Worm (Caenorhabditis elegans) whole organism, L1 larva: Measurements from ENCODE around the gene C39B10.5.
A peak's percentile ranks its signal among the peaks of the same experiment; 100 is the strongest.

ENCODE experiments used
- F16B12.6 ChIP-seq: fragments of 150-350 bp; optimal IDR thresholded peaks from 2 replicates; lab custom pipeline; 2014; ENCODE audit warnings: missing biosample characterization, missing genetic modification characterization
- Y116A8C.19 ChIP-seq: sonication (generic microtip); optimal IDR thresholded peaks from 2 replicates; lab custom pipeline; 2016; ENCODE audit warnings: missing compliant biosample characterization, missing genetic modification characterization, borderline replicate concordance
- ceh-8 ChIP-seq: fragments of 200-800 bp; sonication (Bioruptor generic); optimal IDR thresholded peaks from 2 replicates; lab custom pipeline; 2018; ENCODE audit warnings: mild to moderate bottlenecking, missing genetic modification characterization, moderate library complexity, missing compliant biosample characterization
- ceh-82 ChIP-seq, 3 experiments: fragments of 150-350 bp in 1 of 3; sonication (generic microtip) in 2 of 3; optimal IDR thresholded peaks; 2 replicates each; lab custom pipeline; 2014 to 2017; ENCODE audit warnings: missing biosample characterization in 3 of 3, missing genetic modification characterization in 3 of 3
- egl-13 ChIP-seq: sonication (generic microtip); optimal IDR thresholded peaks from 2 replicates; lab custom pipeline; 2016; ENCODE audit warnings: missing genotype, missing genetic modification reagents, missing genetic modification characterization, missing compliant biosample characterization
- egl-27 ChIP-seq, 2 experiments: fragments of 150-350 bp in 1 of 2; sonication (generic microtip); optimal IDR thresholded peaks; 3 replicates each; lab custom pipeline; 2017 to 2018; ENCODE audit warnings: missing biosample characterization in 2 of 2, missing genetic modification characterization in 2 of 2, missing genetic modification reagents in 2 of 2
- elt-2 ChIP-seq: sonication (generic microtip); optimal IDR thresholded peaks from 2 replicates; lab custom pipeline; 2016; ENCODE audit warnings: missing genetic modification characterization, mild to moderate bottlenecking, inconsistent platforms, missing compliant biosample characterization, missing genetic modification reagents
- elt-3 ChIP-seq, 6 experiments: fragments of 150-350 bp in 1 of 6; sonication (generic microtip); optimal IDR thresholded peaks; 2 replicates each; lab custom pipeline; 2017 to 2018; ENCODE audit warnings: missing biosample characterization in 6 of 6, missing genetic modification characterization in 6 of 6, inconsistent platforms in 1 of 6
- fkh-4 ChIP-seq: sonication (generic microtip); optimal IDR thresholded peaks from 2 replicates; lab custom pipeline; 2016; ENCODE audit warnings: missing compliant biosample characterization, missing genetic modification characterization, borderline replicate concordance
- fkh-8 ChIP-seq: sonication (generic microtip); optimal IDR thresholded peaks from 2 replicates; lab custom pipeline; 2016; ENCODE audit warnings: mild to moderate bottlenecking, missing genetic modification characterization, missing compliant biosample characterization
- irx-1 ChIP-seq: sonication (generic microtip); optimal IDR thresholded peaks from 2 replicates; lab custom pipeline; 2016; ENCODE audit warnings: missing genetic modification characterization, missing compliant biosample characterization
- isw-1 ChIP-seq: fragments of 200-800 bp; sonication (Bioruptor generic); IDR thresholded peaks from 2 replicates; pipeline ENCODE4 v1.3.6; 2022; ENCODE audit warnings: missing genetic modification characterization, missing compliant biosample characterization
- jun-1 ChIP-seq: fragments of 150-350 bp; optimal IDR thresholded peaks from 2 replicates; lab custom pipeline; 2014; ENCODE audit warnings: missing biosample characterization, missing genetic modification reagents, missing genetic modification characterization
- lin-39 ChIP-seq: fragments of 150-350 bp; optimal IDR thresholded peaks from 2 replicates; lab custom pipeline; 2014; ENCODE audit warnings: missing biosample characterization, missing genetic modification reagents, missing genetic modification characterization
- lsy-2 ChIP-seq, 2 experiments: fragments of 150-350 bp; optimal IDR thresholded peaks; 2 replicates each; lab custom pipeline; 2014; ENCODE audit warnings: missing biosample characterization in 2 of 2, missing genetic modification characterization in 2 of 2
- mep-1 ChIP-seq: fragments of 150-350 bp; optimal IDR thresholded peaks from 2 replicates; lab custom pipeline; 2014; ENCODE audit warnings: missing biosample characterization, missing genetic modification characterization
- nhr-11 ChIP-seq: fragments of 150-350 bp; optimal IDR thresholded peaks from 2 replicates; lab custom pipeline; 2014; ENCODE audit warnings: missing biosample characterization, missing genetic modification characterization
- nhr-12 ChIP-seq: sonication (generic microtip); optimal IDR thresholded peaks from 2 replicates; lab custom pipeline; 2017; ENCODE audit warnings: missing biosample characterization, missing genetic modification characterization
- nhr-20 ChIP-seq: sonication (generic microtip); optimal IDR thresholded peaks from 2 replicates; lab custom pipeline; 2016; ENCODE audit warnings: mild to moderate bottlenecking, missing genetic modification characterization, missing compliant biosample characterization
- nhr-47 ChIP-seq: sonication (generic microtip); optimal IDR thresholded peaks from 2 replicates; lab custom pipeline; 2016; ENCODE audit warnings: mild to moderate bottlenecking, missing genetic modification characterization, moderate library complexity, missing compliant biosample characterization
- nhr-77 ChIP-seq: fragments of 150-350 bp; optimal IDR thresholded peaks from 2 replicates; lab custom pipeline; 2014; ENCODE audit warnings: missing biosample characterization, missing genetic modification characterization
- nhr-84 ChIP-seq: sonication (generic microtip); optimal IDR thresholded peaks from 2 replicates; lab custom pipeline; 2017; ENCODE audit warnings: missing biosample characterization, missing genetic modification characterization
- nhr-85 ChIP-seq: sonication (generic microtip); peaks from one replicate; lab custom pipeline; 2016; ENCODE audit warnings: missing genetic modification characterization, inconsistent platforms, missing compliant biosample characterization
- nhr-90 ChIP-seq: sonication (generic microtip); optimal IDR thresholded peaks from 2 replicates; lab custom pipeline; 2016; ENCODE audit warnings: mild to moderate bottlenecking, missing genetic modification characterization, missing compliant biosample characterization; ENCODE audit not compliant: poor library complexity
- pag-3 ChIP-seq: sonication (generic microtip); optimal IDR thresholded peaks from 2 replicates; lab custom pipeline; 2017; ENCODE audit warnings: missing genetic modification characterization, mild to moderate bottlenecking, missing compliant biosample characterization, antibody characterized with exemption, borderline replicate concordance; ENCODE audit not compliant: insufficient read depth
- pqm-1 ChIP-seq: sonication (generic microtip); optimal IDR thresholded peaks from 3 replicates; lab custom pipeline; 2017; ENCODE audit warnings: missing biosample characterization, missing genetic modification characterization
- snu-23 ChIP-seq: sonication (generic microtip); optimal IDR thresholded peaks from 2 replicates; lab custom pipeline; 2016; ENCODE audit warnings: missing genetic modification characterization, missing compliant biosample characterization
- sox-4 ChIP-seq: sonication (generic microtip); optimal IDR thresholded peaks from 2 replicates; lab custom pipeline; 2016; ENCODE audit warnings: missing genetic modification characterization, missing compliant biosample characterization
- sptf-1 ChIP-seq: fragments of 150-350 bp; optimal IDR thresholded peaks from 2 replicates; lab custom pipeline; 2014; ENCODE audit warnings: missing biosample characterization, missing genetic modification characterization
- swsn-7 ChIP-seq: sonication (generic microtip); optimal IDR thresholded peaks from 2 replicates; lab custom pipeline; 2016; ENCODE audit warnings: missing genetic modification characterization, missing compliant biosample characterization
- tlp-1 ChIP-seq: fragments of 150-350 bp; optimal IDR thresholded peaks from 2 replicates; lab custom pipeline; 2014; ENCODE audit warnings: missing biosample characterization, missing genetic modification characterization
- unc-30 ChIP-seq: sonication (generic microtip); optimal IDR thresholded peaks from 2 replicates; lab custom pipeline; 2017; ENCODE audit warnings: missing biosample characterization, missing genetic modification characterization
- unc-86 ChIP-seq: sonication (generic microtip); optimal IDR thresholded peaks from 2 replicates; lab custom pipeline; 2016; ENCODE audit warnings: missing genetic modification characterization, missing compliant biosample characterization
- zip-4 ChIP-seq: fragments of 200-800 bp; sonication (Bioruptor generic); optimal IDR thresholded peaks from 2 replicates; lab custom pipeline; 2018; ENCODE audit warnings: mild to moderate bottlenecking, missing genetic modification characterization, moderate library complexity, missing compliant biosample characterization
- ztf-11 ChIP-seq, 2 experiments: sonication (generic microtip); optimal IDR thresholded peaks; 2 replicates each; lab custom pipeline; 2016 to 2017; ENCODE audit warnings: missing genetic modification characterization in 2 of 2, missing biosample characterization in 1 of 2, missing compliant biosample characterization in 1 of 2
- ztf-4 ChIP-seq: fragments of 150-350 bp; optimal IDR thresholded peaks from 2 replicates; lab custom pipeline; 2014; ENCODE audit warnings: missing biosample characterization, missing genetic modification characterization

C39B10.5 gene

ce11 chrX:10440781-10441180, 6.4 kb upstream of the C39B10.5 start:
- TF ChIP-seq pag-3 (tag; lab: Kevin White, UChicago) (no peak), elt-2 (tag; lab: Kevin White, UChicago) (peak; percentile 46)

DNA sequence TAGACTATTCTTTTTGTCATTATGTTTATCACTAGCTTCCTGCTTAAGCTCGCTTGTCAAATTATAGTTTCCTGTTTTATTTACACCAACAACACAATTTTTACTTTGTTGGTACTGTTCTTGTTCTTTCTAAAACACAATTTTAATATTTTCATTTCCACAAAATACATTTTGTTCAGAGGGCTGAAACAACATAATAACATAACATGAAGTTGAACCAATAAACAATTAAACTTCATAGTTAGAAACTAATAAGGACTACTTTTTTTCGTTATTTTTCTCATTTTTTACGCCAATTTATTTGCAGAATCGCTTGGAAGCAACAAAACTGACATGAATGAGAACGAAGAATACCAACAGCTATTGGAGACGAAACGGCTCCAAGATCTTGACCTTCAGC, 3.3 kb upstream of the C39B10.5 start, which contains the start of gene C39B10.3:
Gene C39B10.3, plus strand, starts transcription at position 301 of the 400 bp plus-strand sequence.
- TF ChIP-seq snu-23 (GFP tag; lab: Kevin White, UChicago) = no peak
- TF ChIP-seq tlp-1 (tag; lab: Kevin White, UChicago) = no peak
- TF ChIP-seq isw-1 = no peak
- no peak for TF ChIP-seq egl-27 (tag; optimal IDR thresholded peaks at IDR 0.05; lab: Kevin White, UChicago)
- TF ChIP-seq nhr-12 = no peak
- no peak for TF ChIP-seq unc-86 (tag; lab: Kevin White, UChicago)
- no peak for TF ChIP-seq pag-3 (tag; lab: Kevin White, UChicago)
- TF ChIP-seq, all 84 proteins: peak for 0

ce11 chrX:10444705-10445104, 2.4 kb upstream of the C39B10.5 start, which contains the start of gene C39B10.4:
C39B10.4 (plus strand) TSS chrX:10445005.
- no peak for TF ChIP-seq sptf-1 (tag; lab: Kevin White, UChicago)
- no peak for TF ChIP-seq F16B12.6 (tag; lab: Kevin White, UChicago)
- TF ChIP-seq fkh-4 (tag; lab: Kevin White, UChicago) = no peak
- no peak for TF ChIP-seq nhr-77
- TF ChIP-seq jun-1 (tag; lab: Kevin White, UChicago) = no peak
- no peak for TF ChIP-seq nhr-47
- no peak for TF ChIP-seq ceh-8
- no peak for TF ChIP-seq zip-4 (GFP tag; lab: Kevin White, UChicago)
- no peak for TF ChIP-seq ztf-4 (tag; lab: Kevin White, UChicago)
- TF ChIP-seq mep-1 (tag; lab: Kevin White, UChicago) = no peak
- TF ChIP-seq pqm-1 = no peak
- no peak for TF ChIP-seq irx-1
- no peak for TF ChIP-seq nhr-12
- no peak for TF ChIP-seq swsn-7
- no peak for TF ChIP-seq nhr-11
- no peak for TF ChIP-seq egl-13 (tag; lab: Kevin White, UChicago)
- no peak for TF ChIP-seq elt-3 (tag; optimal IDR thresholded peaks at IDR 0.05; lab: Kevin White, UChicago)
- TF ChIP-seq unc-30 (tag; lab: Kevin White, UChicago) = no peak

DNA sequence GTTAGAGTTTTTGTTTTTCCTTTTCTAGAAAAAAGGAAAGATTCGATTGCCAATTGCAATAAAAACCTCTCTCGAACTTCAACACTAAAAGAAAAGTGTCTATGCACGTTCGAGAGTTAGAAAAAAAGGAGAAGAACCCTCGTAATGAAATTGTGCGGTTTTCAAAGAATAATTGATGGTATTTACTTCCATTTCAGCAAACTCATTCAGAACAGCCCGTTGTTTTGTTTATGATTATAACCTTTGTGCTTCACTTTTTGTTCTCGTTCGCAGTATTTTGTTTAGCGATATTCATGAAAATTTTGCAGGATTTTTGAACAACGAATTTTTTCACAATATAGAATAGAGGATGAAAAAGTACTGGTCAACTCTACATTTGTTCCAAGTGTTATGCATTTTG, 6.8 kb downstream of the C39B10.5 start, which contains the start of gene lgc-41:
Gene lgc-41, plus strand, starts transcription at position 301 of the 400 bp plus-strand sequence.
- TF ChIP-seq snu-23 (GFP tag; lab: Kevin White, UChicago) = no peak
- no peak for TF ChIP-seq sox-4 (tag; lab: Kevin White, UChicago)
- no peak for TF ChIP-seq mep-1 (tag; lab: Kevin White, UChicago)
- no peak for TF ChIP-seq nhr-47
- no peak for TF ChIP-seq ceh-82 (tag; optimal IDR thresholded peaks at IDR 0.05; lab: Kevin White, UChicago)
- TF ChIP-seq Y116A8C.19 (tag; lab: Kevin White, UChicago) = no peak
- no peak for TF ChIP-seq isw-1
- TF ChIP-seq nhr-11 = no peak
- TF ChIP-seq nhr-84 (tag; lab: Kevin White, UChicago) = no peak
- TF ChIP-seq tlp-1 (tag; lab: Kevin White, UChicago) = no peak
- TF ChIP-seq ztf-11 (tag; optimal IDR thresholded peaks at IDR 0.05; lab: Kevin White, UChicago) = no peak
- TF ChIP-seq lsy-2 (tag; optimal IDR thresholded peaks at IDR 0.05; lab: Kevin White, UChicago) = no peak
- no peak for TF ChIP-seq fkh-8 (tag; lab: Kevin White, UChicago)
- no peak for TF ChIP-seq lin-39
- no peak for TF ChIP-seq nhr-20
- no peak for TF ChIP-seq nhr-85 (tag; lab: Kevin White, UChicago)
- TF ChIP-seq nhr-90 = no peak
